Worm (Caenorhabditis elegans): ENCODE results near the gene hst-6.

ce11 chrX:5319214-5319838 lies 44.0 kb downstream of the hst-6 start:
- TF ChIP-seq pbrm-1 (GFP tag; IDR thresholded peaks at IDR 0.05) (0 out of 2 replicates have a peak, but pooled peaks have one; percentile 49), unc-62 (GFP tag; optimal IDR thresholded peaks at IDR 0.05) (no peak), nhr-90 (tag; optimal IDR thresholded peaks at IDR 0.05) (no peak), dpff-1 (tag; optimal IDR thresholded peaks at IDR 0.05) (no peak), akir-1 (GFP tag; optimal IDR thresholded peaks at IDR 0.05) (no peak), ceh-40 (GFP tag; IDR thresholded peaks at IDR 0.05) (peak; percentile 79)

Data from whole organism, young adult.